Fruit fly (Drosophila melanogaster): ENCODE measurements around the gene Gr28b.

Gene Gr28b

dm6 chr2L:7426326-7427066 is 35.6 kb downstream of the Gr28b start, which contains the start of gene muc (continued):
- TF ChIP-seq zf30C (GFP tag; optimal IDR thresholded peaks at IDR 0.05) (no peak), croc (GFP tag; conservative IDR thresholded peaks at IDR 0.05) (no peak), usp (GFP tag; optimal IDR thresholded peaks at IDR 0.05) (no peak), nau (GFP tag; optimal IDR thresholded peaks at IDR 0.05) (no peak), CG12104 (GFP tag; optimal IDR thresholded peaks at IDR 0.05) (peak; percentile 30), Optix (GFP tag; IDR thresholded peaks at IDR 0.05) (no peak), pros (GFP tag; optimal IDR thresholded peaks at IDR 0.05) (no peak), az2 (GFP tag; optimal IDR thresholded peaks at IDR 0.05) (peak; percentile 36), Awh (GFP tag; IDR thresholded peaks at IDR 0.05) (no peak), CG17912 (GFP tag; optimal IDR thresholded peaks at IDR 0.05) (no peak), fd3F (GFP tag; optimal IDR thresholded peaks at IDR 0.05) (no peak), Pdp1 (GFP tag; optimal IDR thresholded peaks at IDR 0.05) (peak; percentile 28 to 38), ind (GFP tag; optimal IDR thresholded peaks at IDR 0.05) (peak; percentile 17), CG1603 (tag; optimal IDR thresholded peaks at IDR 0.05) (peak; percentile 70), CG5245 (GFP tag; optimal IDR thresholded peaks at IDR 0.05) (no peak), kni (GFP tag; optimal IDR thresholded peaks at IDR 0.05) (no peak), CG18619 (GFP tag; optimal IDR thresholded peaks at IDR 0.05) (peak; percentile 15), lab (GFP tag; optimal IDR thresholded peaks at IDR 0.05) (no peak), CG14441 (GFP tag; IDR thresholded peaks at IDR 0.05) (peak; percentile 24; the same call in 1 of the 2 replicates), CG12236 (GFP tag; optimal IDR thresholded peaks at IDR 0.05) (no peak), MTF-1 (GFP tag; optimal IDR thresholded peaks at IDR 0.05; ENCODE audit: borderline replicate concordance) (no peak), CG8359 (GFP tag; optimal IDR thresholded peaks at IDR 0.05; ENCODE audit: borderline replicate concordance) (no peak), Hmx (GFP tag; optimal IDR thresholded peaks at IDR 0.05) (no peak), gem (tag; optimal IDR thresholded peaks at IDR 0.05) (peak; percentile 64), CG10366 (GFP tag; IDR thresholded peaks at IDR 0.05) (peak; percentile 29; the same call in 1 of the 2 replicates), Mes4 (GFP tag; optimal IDR thresholded peaks at IDR 0.05) (no peak), zfh1 (GFP tag; IDR thresholded peaks at IDR 0.05) (no peak), psq (GFP tag; optimal IDR thresholded peaks at IDR 0.05) (no peak), NFAT (GFP tag; IDR thresholded peaks at IDR 0.05) (peak; percentile 55; the same call in 1 of the 2 replicates), Blimp-1 (GFP tag; optimal IDR thresholded peaks at IDR 0.05) (peak; percentile 21), tup (GFP tag; optimal IDR thresholded peaks at IDR 0.05) (no peak), pho (GFP tag; optimal IDR thresholded peaks at IDR 0.05) (peak; percentile 51), MBD-R2 (GFP tag; IDR thresholded peaks at IDR 0.05) (no peak; the same call in 1 of the 2 replicates), pan (optimal IDR thresholded peaks at IDR 0.05) (no peak), pan (GFP tag; optimal IDR thresholded peaks at IDR 0.05 in 1 of 2, IDR thresholded peaks at IDR 0.05 in 1 of 2) (peak in 1 of 2 experiments; percentile 59), CG5953 (GFP tag; IDR thresholded peaks at IDR 0.05) (no peak), zen (tag; optimal IDR thresholded peaks at IDR 0.05) (peak; percentile 74), CG12942 (GFP tag; optimal IDR thresholded peaks at IDR 0.05) (peak; percentile 48), pnt (GFP tag; optimal IDR thresholded peaks at IDR 0.05) (no peak), mirr (GFP tag; optimal IDR thresholded peaks at IDR 0.05) (no peak), fru (optimal IDR thresholded peaks at IDR 0.05) (no peak), Bdp1 (GFP tag; optimal IDR thresholded peaks at IDR 0.05) (no peak), lilli (GFP tag; optimal IDR thresholded peaks at IDR 0.05) (peak; percentile 59), CG14710 (tag; optimal IDR thresholded peaks at IDR 0.05) (peak; percentile 73), kah (GFP tag; optimal IDR thresholded peaks at IDR 0.05) (peak; percentile 80), peb (GFP tag; IDR thresholded peaks at IDR 0.05) (no peak), vnd (GFP tag; IDR thresholded peaks at IDR 0.05; ENCODE audit: partially characterized antibody) (peak; percentile 51; the same call in 1 of the 3 replicates), tin (GFP tag; optimal IDR thresholded peaks at IDR 0.05) (peak; percentile 49), Ptx1 (GFP tag; IDR thresholded peaks at IDR 0.05) (peak; percentile 27; the same call in 1 of the 2 replicates), sqz (GFP tag; optimal IDR thresholded peaks at IDR 0.05) (no peak)
